Fruit fly (Drosophila melanogaster) whole organism, embryonic: Measurements from ENCODE around the gene CG8837.
A peak's percentile ranks its signal among the peaks of the same experiment; 100 is the strongest.

Experiments
- Abd-B ChIP-seq: fragments of 200-800 bp; sonication (Bioruptor generic); optimal IDR thresholded peaks from 2 replicates; lab custom pipeline; 2018; ENCODE audit warnings: missing biosample characterization, mild to moderate bottlenecking, missing genetic modification characterization, moderate library complexity
- CG10959 ChIP-seq: fragments of 200-800 bp; sonication (Bioruptor generic); IDR thresholded peaks from 2 replicates; pipeline ENCODE4 v1.3.6; 2022; ENCODE audit warnings: missing biosample characterization, missing genetic modification characterization
- CG10979 ChIP-seq: fragments of 200-800 bp; sonication (Bioruptor generic); optimal IDR thresholded peaks from 2 replicates; lab custom pipeline; 2018; ENCODE audit warnings: missing biosample characterization, mild to moderate bottlenecking, missing genetic modification characterization, moderate library complexity
- CG1233 ChIP-seq: fragments of 200-800 bp; sonication (Bioruptor generic); optimal IDR thresholded peaks from 4 replicates; lab custom pipeline; 2018; ENCODE audit warnings: missing biosample characterization, mild to moderate bottlenecking, missing genetic modification characterization
- CG12769 ChIP-seq: fragments of 200-800 bp; sonication (Bioruptor generic); optimal IDR thresholded peaks from 2 replicates; lab custom pipeline; 2019; ENCODE audit warnings: missing biosample characterization, mild to moderate bottlenecking, missing genetic modification characterization, moderate library complexity
- CG13424 ChIP-seq: fragments of 200-800 bp; sonication (Bioruptor generic); optimal IDR thresholded peaks from 2 replicates; lab custom pipeline; 2019; ENCODE audit warnings: missing biosample characterization, mild to moderate bottlenecking, missing genetic modification characterization, moderate library complexity
- CG13775 ChIP-seq: fragments of 200-800 bp; sonication (Bioruptor generic); optimal IDR thresholded peaks from 3 replicates; lab custom pipeline; 2017; ENCODE audit warnings: missing biosample characterization, mild to moderate bottlenecking, missing genetic modification characterization
- CG15514 ChIP-seq: fragments of 200-800 bp; sonication (Bioruptor generic); optimal IDR thresholded peaks from 3 replicates; lab custom pipeline; 2017; ENCODE audit warnings: missing biosample characterization, missing genetic modification characterization, mild to moderate bottlenecking, moderate library complexity, missing genetic modification reagents
- CG1647 ChIP-seq: fragments of 200-800 bp; sonication (Bioruptor generic); optimal IDR thresholded peaks from 3 replicates; lab custom pipeline; 2016; ENCODE audit warnings: missing biosample characterization, missing genetic modification characterization
- CG16813 ChIP-seq: fragments of 200-800 bp; sonication (Bioruptor generic); IDR thresholded peaks from 3 replicates; pipeline ENCODE4 v1.3.6; 2022; ENCODE audit warnings: missing biosample characterization, missing genetic modification characterization; ENCODE audit not compliant: partially characterized antibody
- CG17361 ChIP-seq: fragments of 200-800 bp; sonication (Bioruptor generic); IDR thresholded peaks from 3 replicates; pipeline ENCODE4 v1.3.6; 2022; ENCODE audit warnings: missing biosample characterization, missing genetic modification characterization
- CG17802 ChIP-seq: fragments of 200-800 bp; sonication (Bioruptor generic); optimal IDR thresholded peaks from 2 replicates; lab custom pipeline; 2018; ENCODE audit warnings: missing biosample characterization, mild to moderate bottlenecking, missing genetic modification characterization, moderate library complexity
- CG18262 ChIP-seq: fragments of 200-800 bp; optimal IDR thresholded peaks from 3 replicates; lab custom pipeline; 2019; ENCODE audit warnings: missing biosample characterization, mild to moderate bottlenecking, missing genetic modification characterization, moderate library complexity
- CG18619 ChIP-seq: fragments of 200-800 bp; sonication (Bioruptor generic); optimal IDR thresholded peaks from 3 replicates; lab custom pipeline; 2017; ENCODE audit warnings: missing biosample characterization, mild to moderate bottlenecking, missing genetic modification characterization
- CG2116 ChIP-seq: fragments of 200-800 bp; sonication (Bioruptor generic); optimal IDR thresholded peaks from 3 replicates; lab custom pipeline; 2018; ENCODE audit warnings: missing biosample characterization, mild to moderate bottlenecking, missing genetic modification characterization
- CG2199 ChIP-seq: fragments of 200-800 bp; sonication (Bioruptor generic); IDR thresholded peaks from 3 replicates; pipeline ENCODE4 v1.3.6; 2022; ENCODE audit warnings: missing biosample characterization, missing genetic modification characterization
- CG2678 ChIP-seq: fragments of 200-800 bp; sonication (Bioruptor generic); optimal IDR thresholded peaks from 3 replicates; lab custom pipeline; 2019; ENCODE audit warnings: missing biosample characterization, mild to moderate bottlenecking, missing genetic modification characterization, moderate library complexity
- CG2712 ChIP-seq: fragments of 200-800 bp; optimal IDR thresholded peaks from 3 replicates; lab custom pipeline; 2019; ENCODE audit warnings: missing biosample characterization, mild to moderate bottlenecking, missing genetic modification characterization, moderate library complexity
- CG32767 ChIP-seq: fragments of 200-800 bp; sonication (Bioruptor generic); IDR thresholded peaks from 2 replicates; pipeline ENCODE4 v1.3.6; 2022; ENCODE audit warnings: missing biosample characterization, missing genetic modification characterization
- CG7928 ChIP-seq: fragments of 200-800 bp; sonication (Bioruptor generic); optimal IDR thresholded peaks from 2 replicates; lab custom pipeline; 2017; ENCODE audit warnings: missing biosample characterization, mild to moderate bottlenecking, missing genetic modification characterization
- CkIIα-i1 ChIP-seq: fragments of 200-800 bp; sonication (Bioruptor generic); IDR thresholded peaks from 2 replicates; pipeline ENCODE4 v1.3.6; 2022; ENCODE audit warnings: missing biosample characterization, missing genetic modification characterization
- D ChIP-seq, 2 experiments: fragments of 200-800 bp in 1 of 2; fragments of >200 bp in 1 of 2; sonication (Bioruptor generic) in 1 of 2; optimal IDR thresholded peaks; 2 replicates in 1 of 2; 3 replicates in 1 of 2; lab custom pipeline; 2017; ENCODE audit warnings: mild to moderate bottlenecking in 1 of 2, missing biosample characterization in 1 of 2, missing genetic modification characterization in 1 of 2, missing genetic modification reagents in 1 of 2
- D19A ChIP-seq: fragments of 200-800 bp; optimal IDR thresholded peaks from 3 replicates; lab custom pipeline; 2019; ENCODE audit warnings: missing biosample characterization, mild to moderate bottlenecking, missing genetic modification characterization, moderate library complexity
- Dref ChIP-seq: fragments of 200-800 bp; sonication (Bioruptor generic); IDR thresholded peaks from 2 replicates; pipeline ENCODE4 v1.3.6; 2022; ENCODE audit warnings: missing biosample characterization, missing genetic modification characterization
- Drgx ChIP-seq: fragments of 200-800 bp; sonication (Bioruptor generic); IDR thresholded peaks from 2 replicates; pipeline ENCODE4 v1.3.6; 2022; ENCODE audit warnings: missing biosample characterization, missing genetic modification characterization
- Fer1 ChIP-seq: fragments of 200-800 bp; sonication (Bioruptor generic); optimal IDR thresholded peaks from 2 replicates; lab custom pipeline; 2017; ENCODE audit warnings: missing biosample characterization, mild to moderate bottlenecking, missing genetic modification characterization
- HLH54F ChIP-seq: fragments of 200-800 bp; sonication (Bioruptor generic); optimal IDR thresholded peaks from 3 replicates; lab custom pipeline; 2016; ENCODE audit warnings: missing biosample characterization, missing genetic modification characterization
- Hey ChIP-seq: fragments of 200-800 bp; sonication (Bioruptor generic); optimal IDR thresholded peaks from 3 replicates; lab custom pipeline; 2018; ENCODE audit warnings: missing biosample characterization, mild to moderate bottlenecking, missing genetic modification characterization
- Hr3 ChIP-seq: fragments of 200-800 bp; sonication (Bioruptor generic); optimal IDR thresholded peaks from 3 replicates; lab custom pipeline; 2016; ENCODE audit warnings: missing biosample characterization, missing genetic modification characterization
- Kr ChIP-seq: fragments of 200-800 bp; sonication (Bioruptor generic); optimal IDR thresholded peaks from 2 replicates; lab custom pipeline; 2017; ENCODE audit warnings: missing biosample characterization, mild to moderate bottlenecking, missing genetic modification characterization
- Spps ChIP-seq: fragments of 200-800 bp; sonication (Bioruptor generic); optimal IDR thresholded peaks from 2 replicates; lab custom pipeline; 2018; ENCODE audit warnings: missing biosample characterization, mild to moderate bottlenecking, missing genetic modification characterization
- Usf ChIP-seq: fragments of 200-800 bp; sonication (Bioruptor generic); optimal IDR thresholded peaks from 2 replicates; lab custom pipeline; 2017; ENCODE audit warnings: missing genotype, missing biosample characterization, missing genetic modification characterization
- ab ChIP-seq: fragments of 200-800 bp; sonication (Bioruptor generic); optimal IDR thresholded peaks from 2 replicates; lab custom pipeline; 2016; ENCODE audit warnings: missing biosample characterization, missing genetic modification characterization
- ara ChIP-seq: fragments of 200-800 bp; sonication (Bioruptor generic); IDR thresholded peaks from 2 replicates; pipeline ENCODE4 v1.3.6; 2022; ENCODE audit warnings: missing biosample characterization, missing genetic modification characterization
- ato ChIP-seq: fragments of 200-800 bp; sonication (Bioruptor generic); IDR thresholded peaks from 2 replicates; pipeline ENCODE4 v1.3.6; 2022; ENCODE audit warnings: missing biosample characterization, missing genetic modification characterization; ENCODE audit not compliant: partially characterized antibody
- az2 ChIP-seq: fragments of 200-800 bp; sonication (Bioruptor generic); optimal IDR thresholded peaks from 3 replicates; lab custom pipeline; 2016; ENCODE audit warnings: missing biosample characterization, missing genetic modification characterization
- bowl ChIP-seq: fragments of 200-800 bp; sonication (Bioruptor generic); IDR thresholded peaks from 2 replicates; pipeline ENCODE4 v1.3.6; 2022; ENCODE audit warnings: missing biosample characterization, missing genetic modification characterization
- cad ChIP-seq: fragments of >200 bp; optimal IDR thresholded peaks from 2 replicates; lab custom pipeline; 2017; ENCODE audit warnings: missing biosample characterization, missing genetic modification characterization
- cas ChIP-seq: fragments of 200-800 bp; sonication (Bioruptor generic); IDR thresholded peaks from 2 replicates; pipeline ENCODE4 v1.3.6; 2022; ENCODE audit warnings: missing biosample characterization, missing genetic modification characterization
- dpn ChIP-seq, 2 experiments: fragments of 200-800 bp; sonication (Bioruptor generic); optimal IDR thresholded peaks; 3 replicates each; lab custom pipeline; 2016; ENCODE audit warnings: missing biosample characterization in 2 of 2, missing genetic modification characterization in 2 of 2
- ems ChIP-seq: fragments of 200-800 bp; sonication (Bioruptor generic); optimal IDR thresholded peaks from 3 replicates; lab custom pipeline; 2016; ENCODE audit warnings: missing biosample characterization, missing genetic modification characterization
- eve ChIP-seq, 2 experiments: fragments of >200 bp; optimal IDR thresholded peaks; 2 replicates each; lab custom pipeline; 2017; ENCODE audit warnings: missing biosample characterization in 2 of 2, missing genetic modification characterization in 2 of 2
- onecut ChIP-seq: fragments of 200-800 bp; sonication (Bioruptor generic); IDR thresholded peaks from 2 replicates; pipeline ENCODE4 v1.3.6; 2022; ENCODE audit warnings: missing biosample characterization, missing genetic modification characterization
- pfk ChIP-seq: fragments of 200-800 bp; sonication (Bioruptor generic); optimal IDR thresholded peaks from 2 replicates; lab custom pipeline; 2018; ENCODE audit warnings: missing biosample characterization, mild to moderate bottlenecking, missing genetic modification characterization, moderate library complexity
- pita ChIP-seq: fragments of 200-800 bp; sonication (Bioruptor generic); optimal IDR thresholded peaks from 2 replicates; lab custom pipeline; 2017; ENCODE audit warnings: missing biosample characterization, mild to moderate bottlenecking, missing genetic modification characterization
- ranshi ChIP-seq: fragments of 200-800 bp; sonication (Bioruptor generic); IDR thresholded peaks from 2 replicates; pipeline ENCODE4 v1.3.6; 2022; ENCODE audit warnings: missing biosample characterization, missing genetic modification characterization
- sd ChIP-seq: fragments of 200-800 bp; sonication (Bioruptor generic); optimal IDR thresholded peaks from 3 replicates; lab custom pipeline; 2018; ENCODE audit warnings: missing biosample characterization, mild to moderate bottlenecking, missing genetic modification characterization, moderate library complexity
- seq ChIP-seq: fragments of 200-800 bp; sonication (Bioruptor generic); IDR thresholded peaks from 2 replicates; pipeline ENCODE4 v1.3.6; 2022; ENCODE audit warnings: missing biosample characterization, missing genetic modification characterization
- slbo ChIP-seq: fragments of 200-800 bp; sonication (Bioruptor generic); IDR thresholded peaks from 2 replicates; pipeline ENCODE4 v1.3.6; 2022; ENCODE audit warnings: missing biosample characterization, missing genetic modification characterization
- tio ChIP-seq: fragments of 200-800 bp; sonication (Bioruptor generic); optimal IDR thresholded peaks from 2 replicates; lab custom pipeline; 2017; ENCODE audit warnings: missing biosample characterization, missing genetic modification characterization, inconsistent platforms
- vvl ChIP-seq: fragments of 200-800 bp; sonication (Bioruptor generic); IDR thresholded peaks from 2 replicates; pipeline ENCODE4 v1.3.6; 2022; ENCODE audit warnings: missing biosample characterization, missing genetic modification characterization
- wor ChIP-seq: fragments of 200-800 bp; sonication (Bioruptor generic); IDR thresholded peaks from 2 replicates; pipeline ENCODE4 v1.3.6; 2022; ENCODE audit warnings: missing biosample characterization, missing genetic modification characterization

The CG8837 gene

dm6 chr2L:3356193-3356645 lies 36.2 kb downstream of the CG8837 start:
- peak; percentile 37 for TF ChIP-seq CG15514 (GFP tag; lab: Kevin White, UChicago)
- TF ChIP-seq CG18619 (GFP tag; lab: Kevin White, UChicago): no peak
- TF ChIP-seq Fer1 (GFP tag; lab: Kevin White, UChicago): no peak
- TF ChIP-seq D19A: no peak
- no peak for TF ChIP-seq CG17361
- TF ChIP-seq ara: no peak
- no peak for TF ChIP-seq bowl (GFP tag; lab: Robert Waterston, UW)
- no peak for TF ChIP-seq ab
- TF ChIP-seq pita (GFP tag; lab: Kevin White, UChicago): no peak
- no peak for TF ChIP-seq wor (GFP tag; lab: Robert Waterston, UW)
- no peak for TF ChIP-seq CkIIα-i1 (GFP tag; lab: Robert Waterston, UW)
- peak in 1 of 2 experiments; percentile 29 for TF ChIP-seq dpn (GFP tag; optimal IDR thresholded peaks at IDR 0.05; lab: Kevin White, UChicago)
- no peak for TF ChIP-seq CG10959 (GFP tag; lab: Robert Waterston, UW)
- TF ChIP-seq sd: peak; percentile 28
- TF ChIP-seq Dref (GFP tag; lab: Robert Waterston, UW): no peak
- no peak for TF ChIP-seq CG16813 (GFP tag; lab: Robert Waterston, UW)
- TF ChIP-seq CG2116 (GFP tag; lab: Kevin White, UChicago): no peak
- no peak for TF ChIP-seq CG32767
- TF ChIP-seq Usf (GFP tag; lab: Kevin White, UChicago): no peak
- TF ChIP-seq Hr3 (GFP tag; lab: Kevin White, UChicago): no peak
- no peak for TF ChIP-seq CG7928
- no peak for TF ChIP-seq seq (GFP tag; lab: Robert Waterston, UW)
- no peak for TF ChIP-seq ranshi (GFP tag; lab: Robert Waterston, UW)
- no peak for TF ChIP-seq CG17802
- peak; percentile 63 for TF ChIP-seq slbo (GFP tag; lab: Robert Waterston, UW)
- TF ChIP-seq Kr (GFP tag; lab: Kevin White, UChicago): no peak
- TF ChIP-seq CG10979: no peak
- TF ChIP-seq CG18262: no peak
- TF ChIP-seq Drgx (GFP tag; lab: Robert Waterston, UW): no peak
- TF ChIP-seq CG13424 (tag; lab: Kevin White, UChicago): no peak
- no peak for TF ChIP-seq onecut (GFP tag; lab: Robert Waterston, UW)
- TF ChIP-seq vvl (GFP tag; lab: Robert Waterston, UW): no peak; the same call in 1 of the 2 replicates
- peak; percentile 20 for TF ChIP-seq HLH54F (GFP tag; lab: Kevin White, UChicago)
- TF ChIP-seq Abd-B (GFP tag; lab: Kevin White, UChicago): no peak
- no peak for TF ChIP-seq pfk (GFP tag; lab: Kevin White, UChicago)
- no peak for TF ChIP-seq CG1233 (GFP tag; lab: Kevin White, UChicago)
- TF ChIP-seq CG2712: no peak
- TF ChIP-seq az2 (GFP tag; lab: Kevin White, UChicago): no peak
- TF ChIP-seq ato (GFP tag; lab: Robert Waterston, UW): no peak
- no peak for TF ChIP-seq tio
- no peak for TF ChIP-seq cas
- no peak for TF ChIP-seq CG12769 (tag; lab: Kevin White, UChicago)
- TF ChIP-seq CG2199 (GFP tag; lab: Robert Waterston, UW): no peak
- no peak for TF ChIP-seq Hey (tag; lab: Kevin White, UChicago)
- TF ChIP-seq cad: no peak
- TF ChIP-seq eve (GFP tag; optimal IDR thresholded peaks at IDR 0.05; lab: Kevin White, UChicago): no peak
- TF ChIP-seq CG1647 (GFP tag; lab: Kevin White, UChicago): peak; percentile 2
- no peak for TF ChIP-seq ems (GFP tag; lab: Kevin White, UChicago)
- no peak for TF ChIP-seq CG13775 (GFP tag; lab: Kevin White, UChicago)
- no peak for TF ChIP-seq CG2678 (tag; lab: Kevin White, UChicago)
- TF ChIP-seq D (optimal IDR thresholded peaks at IDR 0.05; lab: Kevin White, UChicago): no peak
- no peak for TF ChIP-seq D (GFP tag; optimal IDR thresholded peaks at IDR 0.05; lab: Kevin White, UChicago)
- TF ChIP-seq Spps: no peak
